Worm (Caenorhabditis elegans) whole organism, L4 larva: ENCODE data around the gene F54C8.1.
"Not testable (repeated sequence)": the region's sequence is repeated elsewhere in the genome, so short reads cannot be mapped to it uniquely, and the experiment has no call there.

Experiments
- F10B5.3 ChIP-seq: sonication (generic microtip); optimal IDR thresholded peaks from 2 replicates; lab custom pipeline; 2016; ENCODE audit warnings: mild to moderate bottlenecking, missing genetic modification characterization, missing compliant biosample characterization
- F26F4.8 ChIP-seq: fragments of 200-800 bp; sonication (Bioruptor generic); conservative IDR thresholded peaks from 2 replicates; pipeline ENCODE4 v1.3.6; 2022; ENCODE audit warnings: missing genetic modification characterization, missing compliant biosample characterization
- F37D6.2 ChIP-seq: sonication (generic microtip); optimal IDR thresholded peaks from 2 replicates; lab custom pipeline; 2016; ENCODE audit warnings: mild to moderate bottlenecking, missing genetic modification characterization, missing compliant biosample characterization
- F49E8.2 ChIP-seq: sonication (generic microtip); optimal IDR thresholded peaks from 2 replicates; lab custom pipeline; 2016; ENCODE audit warnings: missing compliant biosample characterization, mild to moderate bottlenecking, missing genetic modification characterization, borderline replicate concordance
- T26A8.4 ChIP-seq: fragments of 200-800 bp; sonication (Bioruptor generic); IDR thresholded peaks from 2 replicates; pipeline ENCODE4 v1.3.6; 2022; ENCODE audit warnings: missing genetic modification characterization, missing compliant biosample characterization
- aha-1 ChIP-seq: fragments of 150-350 bp; peaks from one replicate; lab custom pipeline; 2014; ENCODE audit warnings: missing biosample characterization, missing genetic modification characterization
- aly-2 ChIP-seq: sonication (generic microtip); optimal IDR thresholded peaks from 2 replicates; lab custom pipeline; 2018; ENCODE audit warnings: missing biosample characterization, missing genetic modification characterization
- ceh-44 ChIP-seq: fragments of 200-800 bp; sonication (Bioruptor generic); IDR thresholded peaks from 2 replicates; pipeline ENCODE4 v1.3.6; 2022; ENCODE audit warnings: missing genetic modification reagents, missing genetic modification characterization, missing compliant biosample characterization
- ceh-62 ChIP-seq: sonication (generic microtip); optimal IDR thresholded peaks from 2 replicates; lab custom pipeline; 2017; ENCODE audit warnings: missing biosample characterization, missing genetic modification characterization
- ctbp-1 ChIP-seq: fragments of 200-800 bp; sonication (Bioruptor generic); IDR thresholded peaks from 2 replicates; pipeline ENCODE4 v1.3.6; 2022; ENCODE audit warnings: missing genetic modification reagents, missing genetic modification characterization, missing compliant biosample characterization
- dmd-6 ChIP-seq: fragments of 200-800 bp; sonication (Bioruptor generic); IDR thresholded peaks from 2 replicates; pipeline ENCODE4 v1.3.6; 2022; ENCODE audit warnings: missing genetic modification reagents, missing genetic modification characterization, missing compliant biosample characterization
- duxl-1 ChIP-seq: sonication (generic microtip); optimal IDR thresholded peaks from 2 replicates; lab custom pipeline; 2016; ENCODE audit warnings: mild to moderate bottlenecking, missing genetic modification characterization, moderate library complexity, missing compliant biosample characterization; ENCODE audit not compliant: poor library complexity
- fkh-10 ChIP-seq: fragments of 150-350 bp; optimal IDR thresholded peaks from 2 replicates; lab custom pipeline; 2014; ENCODE audit warnings: missing biosample characterization, missing genetic modification reagents, missing genetic modification characterization
- hlh-11 ChIP-seq: fragments of 200-800 bp; sonication (Bioruptor generic); optimal IDR thresholded peaks from 2 replicates; lab custom pipeline; 2018; ENCODE audit warnings: mild to moderate bottlenecking, missing genetic modification characterization, missing compliant biosample characterization
- hlh-30 ChIP-seq: sonication (generic microtip); optimal IDR thresholded peaks from 2 replicates; lab custom pipeline; 2017; ENCODE audit warnings: antibody characterized with exemption, mild to moderate bottlenecking, missing genetic modification characterization, missing compliant biosample characterization; ENCODE audit not compliant: insufficient read depth
- lin-1 ChIP-seq: fragments of 200-800 bp; sonication (Bioruptor generic); IDR thresholded peaks from 2 replicates; pipeline ENCODE4 v1.3.6; 2022; ENCODE audit warnings: missing genetic modification reagents, missing genetic modification characterization, missing compliant biosample characterization
- lin-38 ChIP-seq: fragments of 200-800 bp; sonication (Bioruptor generic); IDR thresholded peaks from 2 replicates; pipeline ENCODE4 v1.3.6; 2022; ENCODE audit warnings: missing genetic modification reagents, missing genetic modification characterization, missing compliant biosample characterization
- lsy-2 ChIP-seq, 2 experiments: fragments of 150-350 bp in 1 of 2; sonication (generic microtip) in 1 of 2; optimal IDR thresholded peaks; 2 replicates each; lab custom pipeline; 2014 to 2017; ENCODE audit warnings: missing biosample characterization in 2 of 2, missing genetic modification characterization in 2 of 2
- madf-5 ChIP-seq, 2 experiments: fragments of 200-800 bp; sonication (Bioruptor generic); IDR thresholded peaks; 2 replicates each; pipeline ENCODE4 v1.3.6; 2022; ENCODE audit warnings: missing compliant biosample characterization in 2 of 2, missing genetic modification characterization in 2 of 2
- mes-2 ChIP-seq: sonication (generic microtip); optimal IDR thresholded peaks from 2 replicates; lab custom pipeline; 2016; ENCODE audit warnings: missing genotype, mild to moderate bottlenecking, missing genetic modification characterization, missing compliant biosample characterization; ENCODE audit not compliant: poor library complexity, severe bottlenecking
- mxl-3 ChIP-seq: fragments of 200-800 bp; sonication (Bioruptor generic); optimal IDR thresholded peaks from 2 replicates; lab custom pipeline; 2018; ENCODE audit warnings: mild to moderate bottlenecking, missing genetic modification characterization, missing compliant biosample characterization
- nhr-102 ChIP-seq: sonication (generic microtip); optimal IDR thresholded peaks from 2 replicates; lab custom pipeline; 2016; ENCODE audit warnings: mild to moderate bottlenecking, missing genetic modification characterization, moderate library complexity, missing compliant biosample characterization
- nhr-237 ChIP-seq: sonication (generic microtip); optimal IDR thresholded peaks from 2 replicates; lab custom pipeline; 2017; ENCODE audit warnings: missing biosample characterization, missing genetic modification characterization
- nhr-28 ChIP-seq: fragments of 150-350 bp; optimal IDR thresholded peaks from 2 replicates; lab custom pipeline; 2014; ENCODE audit warnings: missing biosample characterization, missing genetic modification characterization
- nhr-41 ChIP-seq: fragments of 200-800 bp; sonication (Bioruptor generic); IDR thresholded peaks from 2 replicates; pipeline ENCODE4 v1.3.6; 2022; ENCODE audit warnings: missing genetic modification reagents, missing genetic modification characterization, missing compliant biosample characterization
- nhr-42 ChIP-seq: fragments of 200-800 bp; sonication (Bioruptor generic); IDR thresholded peaks from 2 replicates; pipeline ENCODE4 v1.3.6; 2022; ENCODE audit warnings: missing genetic modification characterization, missing compliant biosample characterization
- nhr-77 ChIP-seq: fragments of 150-350 bp; optimal IDR thresholded peaks from 2 replicates; lab custom pipeline; 2014; ENCODE audit warnings: missing biosample characterization, missing genetic modification characterization
- pha-4 ChIP-seq, 2 experiments: fragments of 150-350 bp in 1 of 2; fragments of 200-800 bp in 1 of 2; sonication (Bioruptor generic) in 1 of 2; IDR thresholded peaks in 1 of 2; optimal IDR thresholded peaks in 1 of 2; 2 replicates each; pipeline versions ENCODE4 v1.3.6 to Lab custom; 2014 to 2022; ENCODE audit warnings: missing genetic modification characterization in 2 of 2, missing genetic modification reagents in 2 of 2, missing biosample characterization in 1 of 2, missing compliant biosample characterization in 1 of 2
- set-16 ChIP-seq: fragments of 200-800 bp; sonication (Bioruptor generic); IDR thresholded peaks from 2 replicates; pipeline ENCODE4 v1.3.6; 2022; ENCODE audit warnings: missing genetic modification reagents, missing genetic modification characterization, missing compliant biosample characterization
- spr-3 ChIP-seq: fragments of 200-800 bp; sonication (Bioruptor generic); optimal IDR thresholded peaks from 2 replicates; lab custom pipeline; 2018; ENCODE audit warnings: mild to moderate bottlenecking, missing genetic modification characterization, missing compliant biosample characterization
- unc-130 ChIP-seq: sonication (generic microtip); optimal IDR thresholded peaks from 2 replicates; lab custom pipeline; 2016; ENCODE audit warnings: missing genetic modification reagents, missing genetic modification characterization, missing compliant biosample characterization
- unc-39 ChIP-seq: sonication (generic microtip); optimal IDR thresholded peaks from 2 replicates; lab custom pipeline; 2017; ENCODE audit warnings: missing biosample characterization, missing genetic modification characterization
- unc-62 ChIP-seq, 3 experiments: fragments of 150-350 bp in 1 of 3; sonication (generic microtip); optimal IDR thresholded peaks in 2 of 3; peaks in 1 of 3; 1 replicate in 1 of 3; 2 replicates in 2 of 3; lab custom pipeline; 2014 to 2017; ENCODE audit warnings: missing biosample characterization in 3 of 3, missing genetic modification characterization in 3 of 3, missing genetic modification reagents in 3 of 3, missing genotype in 1 of 3
- zfp-2 ChIP-seq: sonication (generic microtip); optimal IDR thresholded peaks from 2 replicates; lab custom pipeline; 2016; ENCODE audit warnings: mild to moderate bottlenecking, missing genetic modification characterization, missing compliant biosample characterization
- zfp-3 ChIP-seq: fragments of 200-800 bp; sonication (Bioruptor generic); conservative IDR thresholded peaks from 2 replicates; pipeline ENCODE4 v1.3.6; 2022; ENCODE audit warnings: missing genetic modification reagents, missing genetic modification characterization, missing compliant biosample characterization

The F54C8.1 gene

ce11 chrIII:9443417-9444027 lies 4.0 kb downstream of the F54C8.1 start, which contains the start of gene pir-2 (continued):
- TF ChIP-seq zfp-2 (tag; lab: Kevin White, UChicago): peak; percentile 16
- peak; percentile 69 for TF ChIP-seq nhr-28 (tag; lab: Kevin White, UChicago)
- TF ChIP-seq F37D6.2 (tag; lab: Kevin White, UChicago): peak; percentile 49
- TF ChIP-seq fkh-10 (GFP tag; lab: Kevin White, UChicago): peak; percentile 44
- peak; percentile 61 for TF ChIP-seq dmd-6 (GFP tag; lab: Robert Waterston, UW)
- peak; percentile 31 for TF ChIP-seq nhr-77 (tag; lab: Kevin White, UChicago)
- no peak for TF ChIP-seq lin-1 (GFP tag; lab: Robert Waterston, UW)
- peak; percentile 26 for TF ChIP-seq nhr-102
- no peak for TF ChIP-seq unc-39
- TF ChIP-seq hlh-30 (tag; lab: Kevin White, UChicago): peak; percentile 91
- TF ChIP-seq pha-4 (GFP tag; IDR thresholded peaks at IDR 0.05; lab: Robert Waterston, UW): peak; percentile 38; the same call in 1 of the 2 replicates
- TF ChIP-seq pha-4 (tag; optimal IDR thresholded peaks at IDR 0.05; lab: Kevin White, UChicago): no peak
- TF ChIP-seq lin-38 (GFP tag; lab: Robert Waterston, UW): peak; percentile 79
- TF ChIP-seq set-16 (GFP tag; lab: Robert Waterston, UW): peak; percentile 50

- peak; percentile 31 for TF ChIP-seq aha-1 (tag; lab: Kevin White, UChicago)
- TF ChIP-seq unc-62 (GFP tag; optimal IDR thresholded peaks at IDR 0.05 in 1 of 2; lab: Kevin White, UChicago): peak in 1 of 2 experiments; percentile 36
- not testable (repeated sequence) for TF ChIP-seq unc-62 (tag; optimal IDR thresholded peaks at IDR 0.05; lab: Kevin White, UChicago)
- TF ChIP-seq, all 104 proteins: peak for 2; not testable (repeated sequence) for 102
Observed at ce11 chrIII:9445699-9446098, 6.2 kb downstream of the F54C8.1 start.

- 0 out of 2 replicates have a peak, but pooled peaks have one; percentile 11 for TF ChIP-seq F26F4.8
- TF ChIP-seq, all 104 proteins: peak for 1; not testable (repeated sequence) for 103
Observed at ce11 chrIII:9447634-9448033, 8.1 kb downstream of the F54C8.1 start.

ce11 chrIII:9449831-9450230 lies 10.3 kb downstream of the F54C8.1 start, which contains the start of gene F54C8.6:
F54C8.6 (minus strand) TSS chrIII:9449931.
- TF ChIP-seq nhr-41 (GFP tag; lab: Robert Waterston, UW) (no peak), T26A8.4 (GFP tag; lab: Robert Waterston, UW) (no peak), duxl-1 (tag; lab: Kevin White, UChicago) (no peak), zfp-3 (no peak), ceh-44 (no peak), unc-130 (GFP tag; lab: Kevin White, UChicago) (no peak), ctbp-1 (no peak), madf-5 (GFP tag; IDR thresholded peaks at IDR 0.05; lab: Robert Waterston, UW) (no peak), F37D6.2 (tag; lab: Kevin White, UChicago) (no peak), F49E8.2 (tag; lab: Kevin White, UChicago) (no peak), nhr-42 (GFP tag; lab: Robert Waterston, UW) (no peak), F10B5.3 (tag; lab: Kevin White, UChicago) (no peak), aly-2 (no peak), spr-3 (no peak)
- TF ChIP-seq, all 104 proteins: peak for 0

- peak; percentile 12 for TF ChIP-seq mxl-3 (GFP tag; lab: Kevin White, UChicago)
- TF ChIP-seq nhr-237 (tag; lab: Kevin White, UChicago): no peak
- no peak for TF ChIP-seq ceh-62 (tag; lab: Kevin White, UChicago)
- TF ChIP-seq zfp-2 (tag; lab: Kevin White, UChicago): no peak
- TF ChIP-seq T26A8.4 (GFP tag; lab: Robert Waterston, UW): 0 out of 2 replicates have a peak, but pooled peaks have one; percentile 27
- TF ChIP-seq hlh-11 (tag; lab: Kevin White, UChicago): peak; percentile 1
- peak in 1 of 2 experiments; percentile 84 for TF ChIP-seq unc-62 (GFP tag; optimal IDR thresholded peaks at IDR 0.05 in 1 of 2; lab: Kevin White, UChicago)
- TF ChIP-seq unc-62 (tag; optimal IDR thresholded peaks at IDR 0.05; lab: Kevin White, UChicago): no peak
- peak; percentile 41 for TF ChIP-seq hlh-30 (tag; lab: Kevin White, UChicago)
- TF ChIP-seq nhr-41 (GFP tag; lab: Robert Waterston, UW): no peak
- TF ChIP-seq lsy-2 (tag; optimal IDR thresholded peaks at IDR 0.05; lab: Kevin White, UChicago): peak in 1 of 2 experiments; percentile 37
- peak; percentile 17 for TF ChIP-seq mes-2 (tag; lab: Kevin White, UChicago)
Observed at ce11 chrIII:9450933-9451332, 11.4 kb downstream of the F54C8.1 start.
